Fruit fly (Drosophila melanogaster) whole organism, embryonic: ENCODE measurements around the gene Argk1.

Experiments
- Abd-B ChIP-seq: fragments of 200-800 bp; sonication (Bioruptor generic); optimal IDR thresholded peaks from 2 replicates; lab custom pipeline; 2018; ENCODE audit warnings: missing biosample characterization, mild to moderate bottlenecking, missing genetic modification characterization, moderate library complexity
- Bgb ChIP-seq: fragments of 200-800 bp; sonication (Bioruptor generic); IDR thresholded peaks from 2 replicates; pipeline ENCODE4 v1.3.6; 2022; ENCODE audit warnings: missing biosample characterization, missing genetic modification characterization; ENCODE audit not compliant: partially characterized antibody
- CG10543 ChIP-seq: fragments of 200-800 bp; sonication (Bioruptor generic); optimal IDR thresholded peaks from 3 replicates; lab custom pipeline; 2017; ENCODE audit warnings: missing biosample characterization, mild to moderate bottlenecking, missing genetic modification characterization, moderate library complexity
- CG11696 ChIP-seq: fragments of 200-800 bp; sonication (Bioruptor generic); IDR thresholded peaks from 2 replicates; pipeline ENCODE4 v1.3.6; 2022; ENCODE audit warnings: missing biosample characterization, missing genetic modification characterization
- CG12769 ChIP-seq: fragments of 200-800 bp; sonication (Bioruptor generic); optimal IDR thresholded peaks from 2 replicates; lab custom pipeline; 2019; ENCODE audit warnings: missing biosample characterization, mild to moderate bottlenecking, missing genetic modification characterization, moderate library complexity
- CG14965 ChIP-seq: fragments of 200-800 bp; sonication (Bioruptor generic); optimal IDR thresholded peaks from 2 replicates; lab custom pipeline; 2016; ENCODE audit warnings: missing biosample characterization, missing genetic modification characterization, borderline replicate concordance
- CG15514 ChIP-seq: fragments of 200-800 bp; sonication (Bioruptor generic); optimal IDR thresholded peaks from 3 replicates; lab custom pipeline; 2017; ENCODE audit warnings: missing biosample characterization, missing genetic modification characterization, mild to moderate bottlenecking, moderate library complexity, missing genetic modification reagents
- CG17359 ChIP-seq: fragments of 200-800 bp; sonication (Bioruptor generic); optimal IDR thresholded peaks from 3 replicates; lab custom pipeline; 2018; ENCODE audit warnings: missing biosample characterization, mild to moderate bottlenecking, missing genetic modification characterization, moderate library complexity
- CG2120 ChIP-seq: fragments of 200-800 bp; sonication (Bioruptor generic); optimal IDR thresholded peaks from 3 replicates; lab custom pipeline; 2016; ENCODE audit warnings: missing biosample characterization, missing genetic modification characterization
- CG2875 ChIP-seq: fragments of 200-800 bp; sonication (Bioruptor generic); optimal IDR thresholded peaks from 2 replicates; lab custom pipeline; 2017; ENCODE audit warnings: missing biosample characterization, mild to moderate bottlenecking, missing genetic modification characterization, missing genetic modification reagents
- CG30403 ChIP-seq: fragments of 200-800 bp; sonication (Bioruptor generic); optimal IDR thresholded peaks from 3 replicates; lab custom pipeline; 2016; ENCODE audit warnings: missing biosample characterization, missing genetic modification characterization
- CG31365 ChIP-seq: fragments of 200-800 bp; sonication (Bioruptor generic); optimal IDR thresholded peaks from 2 replicates; lab custom pipeline; 2018; ENCODE audit warnings: missing biosample characterization, mild to moderate bottlenecking, missing genetic modification characterization
- CG3407 ChIP-seq: fragments of 200-800 bp; sonication (Bioruptor generic); optimal IDR thresholded peaks from 2 replicates; lab custom pipeline; 2018; ENCODE audit warnings: missing biosample characterization, mild to moderate bottlenecking, missing genetic modification characterization
- CG34376 ChIP-seq: fragments of 200-800 bp; sonication (Bioruptor generic); optimal IDR thresholded peaks from 2 replicates; lab custom pipeline; 2018; ENCODE audit warnings: missing biosample characterization, mild to moderate bottlenecking, missing genetic modification characterization
- CG4282 ChIP-seq: fragments of 200-800 bp; sonication (Bioruptor generic); optimal IDR thresholded peaks from 2 replicates; lab custom pipeline; 2016; ENCODE audit warnings: missing biosample characterization, missing genetic modification characterization
- CG4707 ChIP-seq: fragments of 200-800 bp; sonication (Bioruptor generic); optimal IDR thresholded peaks from 2 replicates; lab custom pipeline; 2018; ENCODE audit warnings: missing biosample characterization, mild to moderate bottlenecking, missing genetic modification characterization, moderate library complexity
- CG7928 ChIP-seq: fragments of 200-800 bp; sonication (Bioruptor generic); optimal IDR thresholded peaks from 2 replicates; lab custom pipeline; 2017; ENCODE audit warnings: missing biosample characterization, mild to moderate bottlenecking, missing genetic modification characterization
- CG9797 ChIP-seq: fragments of 200-800 bp; sonication (Bioruptor generic); optimal IDR thresholded peaks from 3 replicates; lab custom pipeline; 2018; ENCODE audit warnings: missing biosample characterization, mild to moderate bottlenecking, missing genetic modification characterization
- CG9932 ChIP-seq: fragments of 200-800 bp; sonication (Bioruptor generic); IDR thresholded peaks from 2 replicates; pipeline ENCODE4 v1.3.6; 2022; ENCODE audit warnings: missing biosample characterization, missing genetic modification characterization
- D ChIP-seq, 2 experiments: fragments of 200-800 bp in 1 of 2; fragments of >200 bp in 1 of 2; sonication (Bioruptor generic) in 1 of 2; optimal IDR thresholded peaks; 2 replicates in 1 of 2; 3 replicates in 1 of 2; lab custom pipeline; 2017; ENCODE audit warnings: mild to moderate bottlenecking in 1 of 2, missing biosample characterization in 1 of 2, missing genetic modification characterization in 1 of 2, missing genetic modification reagents in 1 of 2
- Deaf1 ChIP-seq: fragments of 200-800 bp; optimal IDR thresholded peaks from 3 replicates; lab custom pipeline; 2019; ENCODE audit warnings: missing biosample characterization, mild to moderate bottlenecking, missing genetic modification characterization, moderate library complexity
- H15 ChIP-seq: fragments of 200-800 bp; sonication (Bioruptor generic); IDR thresholded peaks from 3 replicates; pipeline ENCODE4 v1.3.6; 2022; ENCODE audit warnings: missing biosample characterization, missing genetic modification characterization
- Jarid2 ChIP-seq: fragments of 200-800 bp; sonication (Bioruptor generic); optimal IDR thresholded peaks from 3 replicates; lab custom pipeline; 2017; ENCODE audit warnings: mild to moderate bottlenecking, missing biosample characterization, missing genetic modification reagents, missing genetic modification characterization
- MBD-R2 ChIP-seq: fragments of 200-800 bp; sonication (Bioruptor generic); IDR thresholded peaks from 2 replicates; pipeline ENCODE4 v1.3.6; 2022; ENCODE audit warnings: missing biosample characterization, missing genetic modification characterization
- Mad ChIP-seq: fragments of 200-800 bp; sonication (Bioruptor generic); optimal IDR thresholded peaks from 2 replicates; lab custom pipeline; 2016; ENCODE audit warnings: missing biosample characterization, missing genetic modification characterization
- Nf-YA ChIP-seq: fragments of 200-800 bp; sonication (Bioruptor generic); IDR thresholded peaks from 2 replicates; pipeline ENCODE4 v1.3.6; 2022; ENCODE audit warnings: missing biosample characterization, missing genetic modification characterization
- Opbp ChIP-seq: fragments of 200-800 bp; sonication (Bioruptor generic); IDR thresholded peaks from 3 replicates; pipeline ENCODE4 v1.3.6; 2022; ENCODE audit warnings: missing biosample characterization, missing genetic modification characterization; ENCODE audit not compliant: partially characterized antibody
- Pdp1 ChIP-seq, 2 experiments: fragments of 200-800 bp; sonication (Bioruptor generic); optimal IDR thresholded peaks; 3 replicates each; lab custom pipeline; 2016; ENCODE audit warnings: missing biosample characterization in 2 of 2, missing genetic modification characterization in 2 of 2, mild to moderate bottlenecking in 1 of 2, moderate library complexity in 1 of 2
- Ptx1 ChIP-seq: fragments of 200-800 bp; sonication (Bioruptor generic); IDR thresholded peaks from 2 replicates; pipeline ENCODE4 v1.3.6; 2022; ENCODE audit warnings: missing biosample characterization, missing genetic modification characterization
- Xrp1 ChIP-seq: fragments of 200-800 bp; sonication (Bioruptor generic); IDR thresholded peaks from 2 replicates; pipeline ENCODE4 v1.3.6; 2022; ENCODE audit warnings: missing biosample characterization, missing genetic modification characterization
- al ChIP-seq: fragments of 200-800 bp; sonication (Bioruptor generic); IDR thresholded peaks from 2 replicates; pipeline ENCODE4 v1.3.6; 2022; ENCODE audit warnings: missing biosample characterization, missing genetic modification characterization
- cg ChIP-seq: fragments of 200-800 bp; sonication (Bioruptor generic); optimal IDR thresholded peaks from 3 replicates; lab custom pipeline; 2019; ENCODE audit warnings: missing biosample characterization, mild to moderate bottlenecking, missing genetic modification characterization, moderate library complexity
- chif ChIP-seq, 2 experiments: fragments of 200-800 bp; sonication (Bioruptor generic); optimal IDR thresholded peaks; 3 replicates each; lab custom pipeline; 2016; ENCODE audit warnings: missing biosample characterization in 2 of 2, missing genetic modification characterization in 2 of 2
- chinmo ChIP-seq: fragments of 200-800 bp; sonication (Bioruptor generic); IDR thresholded peaks from 4 replicates; pipeline ENCODE4 v1.3.6; 2022; ENCODE audit warnings: missing biosample characterization, missing genetic modification characterization; ENCODE audit not compliant: partially characterized antibody
- cwo ChIP-seq: fragments of 200-800 bp; sonication (Bioruptor generic); optimal IDR thresholded peaks from 3 replicates; lab custom pipeline; 2017; ENCODE audit warnings: missing biosample characterization, missing genetic modification characterization, mild to moderate bottlenecking, moderate library complexity, missing genetic modification reagents
- dimm ChIP-seq: fragments of 200-800 bp; sonication (Bioruptor generic); IDR thresholded peaks from 2 replicates; pipeline ENCODE4 v1.3.6; 2022; ENCODE audit warnings: missing biosample characterization, missing genetic modification characterization
- disco-r ChIP-seq: fragments of 200-800 bp; sonication (Bioruptor generic); optimal IDR thresholded peaks from 2 replicates; lab custom pipeline; 2016; ENCODE audit warnings: missing biosample characterization, missing genetic modification characterization
- lilli ChIP-seq: fragments of 200-800 bp; sonication (Bioruptor generic); optimal IDR thresholded peaks from 3 replicates; lab custom pipeline; 2016; ENCODE audit warnings: missing biosample characterization, missing genetic modification characterization
- lmd ChIP-seq: fragments of 200-800 bp; sonication (Bioruptor generic); IDR thresholded peaks from 2 replicates; pipeline ENCODE4 v1.3.6; 2022; ENCODE audit warnings: missing biosample characterization, missing genetic modification characterization
- nau ChIP-seq: fragments of 200-800 bp; sonication (Bioruptor generic); optimal IDR thresholded peaks from 3 replicates; lab custom pipeline; 2017; ENCODE audit warnings: missing biosample characterization, mild to moderate bottlenecking, missing genetic modification characterization, missing genetic modification reagents
- pan ChIP-seq, 4 experiments: fragments of >200 bp in 3 of 4; fragments of 200-800 bp in 1 of 4; sonication (Bioruptor generic) in 1 of 4; optimal IDR thresholded peaks in 3 of 4; IDR thresholded peaks in 1 of 4; 2 replicates each; pipeline versions ENCODE4 v1.3.6 to Lab custom; 2017 to 2022; ENCODE audit warnings: missing biosample characterization in 2 of 4, missing genetic modification characterization in 2 of 4, mixed read lengths in 1 of 4
- sens ChIP-seq: fragments of 200-800 bp; sonication (Bioruptor generic); peaks from one replicate; lab custom pipeline; 2016; ENCODE audit warnings: missing biosample characterization, missing genetic modification characterization
- stwl ChIP-seq: fragments of 200-800 bp; sonication (Bioruptor generic); optimal IDR thresholded peaks from 3 replicates; lab custom pipeline; 2018; ENCODE audit warnings: missing biosample characterization, mild to moderate bottlenecking, missing genetic modification characterization, moderate library complexity
- sug ChIP-seq: fragments of 200-800 bp; optimal IDR thresholded peaks from 2 replicates; lab custom pipeline; 2019; ENCODE audit warnings: missing biosample characterization, mild to moderate bottlenecking, missing genetic modification characterization, moderate library complexity
- tap ChIP-seq: fragments of 200-800 bp; optimal IDR thresholded peaks from 3 replicates; lab custom pipeline; 2019; ENCODE audit warnings: missing biosample characterization, mild to moderate bottlenecking, missing genetic modification characterization, moderate library complexity
- tll ChIP-seq, 2 experiments: fragments of 200-800 bp in 1 of 2; fragments of >200 bp in 1 of 2; sonication (Bioruptor generic) in 1 of 2; optimal IDR thresholded peaks; 2 replicates each; lab custom pipeline; 2017 to 2019; ENCODE audit warnings: missing biosample characterization in 2 of 2, missing genetic modification characterization in 2 of 2, mild to moderate bottlenecking in 1 of 2, moderate library complexity in 1 of 2
- usp ChIP-seq: fragments of >200 bp; optimal IDR thresholded peaks from 2 replicates; lab custom pipeline; 2017; ENCODE audit warnings: missing biosample characterization, missing genetic modification characterization
- wor ChIP-seq: fragments of 200-800 bp; sonication (Bioruptor generic); IDR thresholded peaks from 2 replicates; pipeline ENCODE4 v1.3.6; 2022; ENCODE audit warnings: missing biosample characterization, missing genetic modification characterization

The Argk1 gene

dm6 chr3L:9113582-9114282 lies 47.9 kb upstream of the Argk1 start (continued):
- TF ChIP-seq CG2120 (no peak), CG34376 (GFP tag; lab: Kevin White, UChicago) (no peak), cg (peak; percentile 53), chinmo (0 out of 4 replicates have a peak, but pooled peaks have one; percentile 63), CG4282 (no peak), stwl (tag; lab: Kevin White, UChicago) (no peak), CG7928 (GFP tag; lab: Kevin White, UChicago) (no peak), nau (GFP tag; lab: Kevin White, UChicago) (peak; percentile 86), Abd-B (GFP tag; lab: Kevin White, UChicago) (no peak), tap (no peak), pan (optimal IDR thresholded peaks at IDR 0.05; lab: Kevin White, UChicago) (no peak), pan (GFP tag; optimal IDR thresholded peaks at IDR 0.05 in 1 of 2, IDR thresholded peaks at IDR 0.05 in 1 of 2) (no peak), MBD-R2 (no peak), Bgb (GFP tag; lab: Robert Waterston, UW) (no peak), dimm (GFP tag; lab: Robert Waterston, UW) (no peak), CG2875 (no peak), Xrp1 (GFP tag; lab: Robert Waterston, UW) (0 out of 2 replicates have a peak, but pooled peaks have one; percentile 17), chif (GFP tag; optimal IDR thresholded peaks at IDR 0.05; lab: Kevin White, UChicago) (no peak), D (optimal IDR thresholded peaks at IDR 0.05; lab: Kevin White, UChicago) (no peak), D (GFP tag; optimal IDR thresholded peaks at IDR 0.05; lab: Kevin White, UChicago) (no peak), disco-r (GFP tag; lab: Kevin White, UChicago) (no peak), H15 (GFP tag; lab: Robert Waterston, UW) (no peak), usp (GFP tag; lab: Kevin White, UChicago) (no peak), sens (peak; percentile 77), Nf-YA (no peak), CG31365 (no peak), lmd (no peak), CG12769 (tag; lab: Kevin White, UChicago) (peak; percentile 33), CG30403 (no peak), CG3407 (GFP tag; lab: Kevin White, UChicago) (no peak), CG11696 (GFP tag; lab: Robert Waterston, UW) (no peak)

dm6 chr3L:9096648-9097047 lies 30.8 kb upstream of the Argk1 start, which contains the start of gene CG13315:
Gene CG13315 (plus strand): TSS chr3L:9096877.
- TF ChIP-seq CG15514 (GFP tag; lab: Kevin White, UChicago) (peak; percentile 0), chinmo (0 out of 4 replicates have a peak, but pooled peaks have one; percentile 44), tap (no peak), CG10543 (GFP tag; lab: Kevin White, UChicago) (peak; percentile 69), lilli (GFP tag; lab: Kevin White, UChicago) (peak; percentile 27), Mad (GFP tag; lab: Kevin White, UChicago) (no peak), Opbp (GFP tag; lab: Robert Waterston, UW) (no peak), CG4707 (GFP tag; lab: Kevin White, UChicago) (no peak), al (GFP tag; lab: Robert Waterston, UW) (0 out of 2 replicates have a peak, but pooled peaks have one; percentile 21), cwo (no peak), CG9932 (GFP tag; lab: Robert Waterston, UW) (0 out of 2 replicates have a peak, but pooled peaks have one; percentile 22), Pdp1 (GFP tag; optimal IDR thresholded peaks at IDR 0.05; lab: Kevin White, UChicago) (peak in 1 of 2 experiments; percentile 1), CG14965 (GFP tag; lab: Kevin White, UChicago) (no peak), tll (GFP tag; optimal IDR thresholded peaks at IDR 0.05; lab: Kevin White, UChicago) (no peak), Deaf1 (tag; lab: Kevin White, UChicago) (peak; percentile 35), sug (tag; lab: Kevin White, UChicago) (peak; percentile 70), CG34376 (GFP tag; lab: Kevin White, UChicago) (peak; percentile 77), CG17359 (tag; lab: Kevin White, UChicago) (no peak), CG9797 (no peak), Ptx1 (GFP tag; lab: Robert Waterston, UW) (no peak), Jarid2 (GFP tag; lab: Kevin White, UChicago) (peak; percentile 35), wor (GFP tag; lab: Robert Waterston, UW) (no peak)
